Worm (Caenorhabditis elegans) whole organism, mixed stage, embryonic: ENCODE data around the gene F44F4.10.

Source experiments
- bed-3 ChIP-seq: fragments of 200-800 bp; sonication (Bioruptor generic); optimal IDR thresholded peaks from 3 replicates; lab custom pipeline; 2018; ENCODE audit warnings: mild to moderate bottlenecking, missing genetic modification characterization, moderate library complexity, missing compliant biosample characterization
- ceh-39 ChIP-seq: fragments of 150-350 bp; optimal IDR thresholded peaks from 2 replicates; lab custom pipeline; 2014; ENCODE audit warnings: missing biosample characterization, missing genetic modification characterization
- ceh-43 ChIP-seq: fragments of 200-800 bp; sonication (Bioruptor generic); optimal IDR thresholded peaks from 2 replicates; lab custom pipeline; 2018; ENCODE audit warnings: mild to moderate bottlenecking, missing genetic modification characterization, moderate library complexity, missing compliant biosample characterization
- ceh-83 ChIP-seq: fragments of 200-800 bp; sonication (Bioruptor generic); optimal IDR thresholded peaks from 2 replicates; lab custom pipeline; 2018; ENCODE audit warnings: mild to moderate bottlenecking, missing genetic modification characterization, missing compliant biosample characterization
- ces-1 ChIP-seq: fragments of 150-350 bp; optimal IDR thresholded peaks from 2 replicates; lab custom pipeline; 2014; ENCODE audit warnings: missing biosample characterization, missing genetic modification reagents, missing genetic modification characterization
- cnd-1 ChIP-seq: fragments of 200-800 bp; sonication (Bioruptor generic); optimal IDR thresholded peaks from 2 replicates; lab custom pipeline; 2018; ENCODE audit warnings: mild to moderate bottlenecking, missing genetic modification characterization, missing compliant biosample characterization
- elt-1 ChIP-seq: sonication (generic microtip); optimal IDR thresholded peaks from 2 replicates; lab custom pipeline; 2017; ENCODE audit warnings: missing genetic modification characterization, mild to moderate bottlenecking, missing compliant biosample characterization, antibody characterized with exemption, moderate library complexity, borderline replicate concordance; ENCODE audit not compliant: insufficient read depth
- elt-3 ChIP-seq: fragments of 150-350 bp; optimal IDR thresholded peaks from 2 replicates; lab custom pipeline; 2014; ENCODE audit warnings: missing biosample characterization, missing genetic modification characterization
- flh-1 ChIP-seq: fragments of 200-800 bp; sonication (Bioruptor generic); optimal IDR thresholded peaks from 2 replicates; lab custom pipeline; 2018; ENCODE audit warnings: mild to moderate bottlenecking, missing genetic modification characterization, moderate library complexity, missing compliant biosample characterization
- ham-2 ChIP-seq: fragments of 200-800 bp; sonication (Bioruptor generic); optimal IDR thresholded peaks from 2 replicates; lab custom pipeline; 2018; ENCODE audit warnings: mild to moderate bottlenecking, missing genetic modification characterization, missing compliant biosample characterization
- hlh-1 ChIP-seq: fragments of 150-350 bp; optimal IDR thresholded peaks from 2 replicates; lab custom pipeline; 2014; ENCODE audit warnings: missing biosample characterization, missing genetic modification reagents, missing genetic modification characterization
- lin-13 ChIP-seq: fragments of 150-350 bp; optimal IDR thresholded peaks from 2 replicates; lab custom pipeline; 2014; ENCODE audit warnings: missing biosample characterization, missing genetic modification characterization
- lin-32 ChIP-seq: fragments of 200-800 bp; sonication (Bioruptor generic); optimal IDR thresholded peaks from 2 replicates; lab custom pipeline; 2018; ENCODE audit warnings: mild to moderate bottlenecking, missing genetic modification characterization, missing compliant biosample characterization
- mab-5 ChIP-seq: fragments of 150-350 bp; optimal IDR thresholded peaks from 2 replicates; lab custom pipeline; 2014; ENCODE audit warnings: missing biosample characterization, missing genetic modification characterization
- mep-1 ChIP-seq: fragments of 150-350 bp; optimal IDR thresholded peaks from 2 replicates; lab custom pipeline; 2017; ENCODE audit warnings: missing biosample characterization, missing genetic modification reagents, missing genetic modification characterization, inconsistent platforms
- mls-2 ChIP-seq: sonication (generic microtip); optimal IDR thresholded peaks from 2 replicates; lab custom pipeline; 2016; ENCODE audit warnings: mild to moderate bottlenecking, missing genetic modification characterization, moderate library complexity, missing compliant biosample characterization
- nhr-12 ChIP-seq: fragments of 150-350 bp; optimal IDR thresholded peaks from 2 replicates; lab custom pipeline; 2014; ENCODE audit warnings: missing biosample characterization, missing genetic modification characterization
- nhr-2 ChIP-seq: fragments of 150-350 bp; optimal IDR thresholded peaks from 2 replicates; lab custom pipeline; 2014; ENCODE audit warnings: missing biosample characterization, missing genetic modification characterization
- nhr-237 ChIP-seq: fragments of 150-350 bp; optimal IDR thresholded peaks from 2 replicates; lab custom pipeline; 2014; ENCODE audit warnings: missing biosample characterization, missing genetic modification characterization
- nhr-28 ChIP-seq: fragments of 150-350 bp; optimal IDR thresholded peaks from 2 replicates; lab custom pipeline; 2014; ENCODE audit warnings: missing biosample characterization, missing genetic modification characterization
- nhr-76 ChIP-seq: sonication (generic microtip); optimal IDR thresholded peaks from 2 replicates; lab custom pipeline; 2017; ENCODE audit warnings: missing biosample characterization, missing genetic modification characterization
- pha-4 ChIP-seq: fragments of 150-350 bp; optimal IDR thresholded peaks from 2 replicates; lab custom pipeline; 2018; ENCODE audit warnings: missing biosample characterization, missing genetic modification reagents, missing genetic modification characterization
- sem-2 ChIP-seq: fragments of 200-800 bp; sonication (Bioruptor generic); optimal IDR thresholded peaks from 2 replicates; lab custom pipeline; 2018; ENCODE audit warnings: mild to moderate bottlenecking, missing genetic modification characterization, missing compliant biosample characterization
- snpc-4 ChIP-seq: fragments of 150-350 bp; optimal IDR thresholded peaks from 2 replicates; lab custom pipeline; 2014; ENCODE audit warnings: missing biosample characterization, missing genetic modification characterization
- sptf-1 ChIP-seq: sonication (generic microtip); optimal IDR thresholded peaks from 2 replicates; lab custom pipeline; 2017; ENCODE audit warnings: mild to moderate bottlenecking, missing genetic modification characterization, moderate library complexity, missing compliant biosample characterization
- tbx-8 ChIP-seq: fragments of 200-800 bp; sonication (Bioruptor generic); optimal IDR thresholded peaks from 2 replicates; lab custom pipeline; 2018; ENCODE audit warnings: mild to moderate bottlenecking, missing genetic modification characterization, moderate library complexity, missing compliant biosample characterization
- unc-120 ChIP-seq: sonication (generic microtip); optimal IDR thresholded peaks from 2 replicates; lab custom pipeline; 2017; ENCODE audit warnings: missing genetic modification characterization, missing compliant biosample characterization; ENCODE audit not compliant: poor library complexity, severe bottlenecking
- unc-62 ChIP-seq: fragments of 150-350 bp; optimal IDR thresholded peaks from 2 replicates; lab custom pipeline; 2014; ENCODE audit warnings: missing biosample characterization, missing genetic modification reagents, missing genetic modification characterization
- zip-8 ChIP-seq: fragments of 150-350 bp; optimal IDR thresholded peaks from 2 replicates; lab custom pipeline; 2014; ENCODE audit warnings: missing biosample characterization, missing genetic modification characterization
- ztf-11 ChIP-seq: fragments of 150-350 bp; optimal IDR thresholded peaks from 2 replicates; lab custom pipeline; 2014; ENCODE audit warnings: missing biosample characterization, missing genetic modification characterization

F44F4.10 gene

ce11 chrII:10885868-10886514, 31.1 kb downstream of the F44F4.10 start, which contains the start of gene F44F4.3:
Gene F44F4.3, minus strand, starts transcription at chrII:10885918.
- no peak for TF ChIP-seq lin-32 (GFP tag; lab: Kevin White, UChicago)
- TF ChIP-seq sptf-1, result no peak
- TF ChIP-seq snpc-4 (tag; lab: Kevin White, UChicago), result no peak
- no peak for TF ChIP-seq cnd-1 (tag; lab: Kevin White, UChicago)
- no peak for TF ChIP-seq nhr-2
- no peak for TF ChIP-seq flh-1 (GFP tag; lab: Kevin White, UChicago)
- no peak for TF ChIP-seq lin-13 (tag; lab: Kevin White, UChicago)
- TF ChIP-seq mls-2 (tag; lab: Kevin White, UChicago), result no peak
- no peak for TF ChIP-seq tbx-8 (GFP tag; lab: Kevin White, UChicago)
- TF ChIP-seq nhr-28 (tag; lab: Kevin White, UChicago), result no peak

ce11 chrII:10885250-10885649, 31.8 kb downstream of the F44F4.10 start:
- TF ChIP-seq nhr-12 (tag; lab: Kevin White, UChicago), result no peak

ce11 chrII:10884396-10884795, 32.7 kb downstream of the F44F4.10 start, which contains the start of gene egg-3:
Gene egg-3, minus strand, starts transcription at chrII:10884441.
- no peak for TF ChIP-seq ham-2 (GFP tag; lab: Kevin White, UChicago)

ce11 chrII:10880625-10881024, 36.4 kb downstream of the F44F4.10 start, which contains the start of gene lurp-1:
Gene lurp-1, plus strand, starts transcription at chrII:10880925.
- TF ChIP-seq snpc-4 (tag; lab: Kevin White, UChicago) (no peak), ham-2 (GFP tag; lab: Kevin White, UChicago) (no peak), ceh-39 (no peak), ceh-83 (GFP tag; lab: Kevin White, UChicago) (no peak), lin-32 (GFP tag; lab: Kevin White, UChicago) (no peak), zip-8 (tag; lab: Kevin White, UChicago) (no peak), hlh-1 (tag; lab: Kevin White, UChicago) (no peak), nhr-237 (tag; lab: Kevin White, UChicago) (no peak), sptf-1 (no peak), ces-1 (GFP tag; lab: Kevin White, UChicago) (no peak), elt-3 (tag; lab: Kevin White, UChicago) (no peak), mab-5 (tag; lab: Kevin White, UChicago) (no peak), tbx-8 (GFP tag; lab: Kevin White, UChicago) (no peak), mep-1 (tag; lab: Kevin White, UChicago) (no peak), unc-120 (tag; lab: Kevin White, UChicago) (no peak), pha-4 (tag; lab: Kevin White, UChicago) (no peak), nhr-2 (no peak), elt-1 (tag; lab: Kevin White, UChicago) (no peak)

ce11 chrII:10873631-10874030, 43.4 kb downstream of the F44F4.10 start, which contains the start of gene orc-2:
Gene orc-2, plus strand, starts transcription at chrII:10873931.
- TF ChIP-seq unc-120 (tag; lab: Kevin White, UChicago) (no peak), nhr-237 (tag; lab: Kevin White, UChicago) (no peak), pha-4 (tag; lab: Kevin White, UChicago) (no peak), nhr-76 (tag; lab: Kevin White, UChicago) (no peak), ztf-11 (tag; lab: Kevin White, UChicago) (no peak), flh-1 (GFP tag; lab: Kevin White, UChicago) (no peak), snpc-4 (tag; lab: Kevin White, UChicago) (no peak), sem-2 (no peak), ceh-43 (no peak), bed-3 (GFP tag; lab: Kevin White, UChicago) (no peak), unc-62 (GFP tag; lab: Kevin White, UChicago) (no peak), mls-2 (tag; lab: Kevin White, UChicago) (no peak), ceh-83 (GFP tag; lab: Kevin White, UChicago) (no peak), lin-13 (tag; lab: Kevin White, UChicago) (no peak)
